Fruit fly (Drosophila melanogaster): ENCODE measurements around the gene CG32249.

Gene CG32249

DNA sequence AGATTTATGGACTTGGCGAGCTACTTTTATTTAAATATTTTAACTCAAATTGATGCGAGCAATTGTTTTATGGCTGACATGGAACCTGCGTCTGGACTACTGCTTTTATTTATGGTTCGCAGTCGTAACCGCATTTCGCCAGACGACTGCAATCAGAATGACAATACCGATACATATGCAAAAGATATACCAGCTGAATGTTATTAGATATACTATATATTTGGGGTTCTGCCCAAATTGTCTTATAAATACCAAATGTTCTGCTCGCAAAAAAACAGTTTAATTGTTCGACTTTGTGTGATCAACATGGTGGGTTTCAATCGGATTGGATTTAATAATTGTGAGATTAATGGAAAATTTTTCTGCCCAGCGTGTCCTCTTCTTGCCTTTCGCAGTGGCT is at the start of gene CG32249:
TSS of gene CG32249 (plus strand) at position 301 of the 400 bp plus-strand sequence.
- TF ChIP-seq ewg (GFP tag; optimal IDR thresholded peaks at IDR 0.05) (no peak), Fer2 (tag; optimal IDR thresholded peaks at IDR 0.05) (no peak), tin (GFP tag; optimal IDR thresholded peaks at IDR 0.05) (no peak), Hmr (GFP tag; optimal IDR thresholded peaks at IDR 0.05) (no peak), HmgD (GFP tag; optimal IDR thresholded peaks at IDR 0.05) (no peak), dan (GFP tag; IDR thresholded peaks at IDR 0.05) (no peak)

- TF ChIP-seq CG15011 (GFP tag; optimal IDR thresholded peaks at IDR 0.05) (no peak), CG3407 (GFP tag; optimal IDR thresholded peaks at IDR 0.05) (no peak), Pdp1 (GFP tag; optimal IDR thresholded peaks at IDR 0.05) (peak in 1 of 2 experiments; percentile 12), CG2199 (GFP tag; IDR thresholded peaks at IDR 0.05) (no peak), sug (tag; optimal IDR thresholded peaks at IDR 0.05) (no peak), klu (GFP tag; IDR thresholded peaks at IDR 0.05) (no peak), CG3726 (GFP tag; IDR thresholded peaks at IDR 0.05) (0 out of 3 replicates have a peak, but pooled peaks have one; percentile 12), CG18476 (GFP tag; optimal IDR thresholded peaks at IDR 0.05) (no peak), ato (GFP tag; IDR thresholded peaks at IDR 0.05; ENCODE audit: partially characterized antibody) (no peak), Bteb2 (GFP tag; optimal IDR thresholded peaks at IDR 0.05) (no peak), ase (GFP tag; IDR thresholded peaks at IDR 0.05) (no peak), CG6683 (GFP tag; optimal IDR thresholded peaks at IDR 0.05) (no peak), Blimp-1 (GFP tag; optimal IDR thresholded peaks at IDR 0.05) (no peak), nom (GFP tag; optimal IDR thresholded peaks at IDR 0.05) (no peak), Ssrp (tag; optimal IDR thresholded peaks at IDR 0.05) (no peak), CG3163 (GFP tag; optimal IDR thresholded peaks at IDR 0.05) (no peak)
Observed at dm6 chr3L:4421362-4421761, 48.4 kb upstream of the CG32249 start, which contains the start of gene CG15020. TSS of gene CG15020 (plus strand) at chr3L:4421662.

- TF ChIP-seq zfh2 (GFP tag; optimal IDR thresholded peaks at IDR 0.05) (no peak), CG13287 (GFP tag; IDR thresholded peaks at IDR 0.05; ENCODE audit: partially characterized antibody) (peak; percentile 20; the same call in 1 of the 2 replicates), ken (GFP tag; IDR thresholded peaks at IDR 0.05) (no peak), Ravus (GFP tag; IDR thresholded peaks at IDR 0.05) (no peak), CG11504 (tag; optimal IDR thresholded peaks at IDR 0.05) (no peak), sens (GFP tag) (peak; percentile 59), tll (GFP tag; optimal IDR thresholded peaks at IDR 0.05) (no peak), CG30431 (GFP tag; optimal IDR thresholded peaks at IDR 0.05) (no peak), CG17361 (GFP tag; IDR thresholded peaks at IDR 0.05) (no peak), Xrp1 (GFP tag; IDR thresholded peaks at IDR 0.05) (no peak), Aef1 (GFP tag; IDR thresholded peaks at IDR 0.05) (no peak), Dip2 (GFP tag; IDR thresholded peaks at IDR 0.05) (no peak), ttk (GFP tag; IDR thresholded peaks at IDR 0.05) (no peak), CG18599 (GFP tag; optimal IDR thresholded peaks at IDR 0.05) (no peak), slbo (GFP tag; IDR thresholded peaks at IDR 0.05) (0 out of 2 replicates have a peak, but pooled peaks have one; percentile 2), Dp (GFP tag; optimal IDR thresholded peaks at IDR 0.05) (peak; percentile 42), CG11696 (GFP tag; IDR thresholded peaks at IDR 0.05) (no peak), CG4707 (GFP tag; optimal IDR thresholded peaks at IDR 0.05) (no peak), Hr39 (optimal IDR thresholded peaks at IDR 0.05) (no peak), Atf3 (GFP tag; optimal IDR thresholded peaks at IDR 0.05) (no peak), stc (GFP tag; IDR thresholded peaks at IDR 0.05) (no peak), CG6791 (GFP tag; IDR thresholded peaks at IDR 0.05; ENCODE audit: partially characterized antibody) (peak; percentile 28; the same call in 1 of the 3 replicates), sens-2 (GFP tag; IDR thresholded peaks at IDR 0.05) (no peak), ase (GFP tag; IDR thresholded peaks at IDR 0.05) (no peak), crp (GFP tag; optimal IDR thresholded peaks at IDR 0.05) (no peak), CG5953 (GFP tag; IDR thresholded peaks at IDR 0.05) (no peak), Bgb (GFP tag; IDR thresholded peaks at IDR 0.05; ENCODE audit: partially characterized antibody) (peak; percentile 54), E2f1 (GFP tag; IDR thresholded peaks at IDR 0.05) (no peak)
Observed at dm6 chr3L:4426581-4426980, 43.2 kb upstream of the CG32249 start.
